Fruit fly (Drosophila melanogaster) Kc167 (cell line): ENCODE measurements around the gene unk.

Experiments
- Myc ChIP-seq: fragments of >200 bp; optimal IDR thresholded peaks from 2 replicates; lab custom pipeline; 2017; ENCODE audit warnings: missing external identifiers
- Sin3A ChIP-seq: fragments of >200 bp; optimal IDR thresholded peaks from 2 replicates; lab custom pipeline; 2018; ENCODE audit warnings: missing external identifiers
- h ChIP-seq: fragments of >200 bp; optimal IDR thresholded peaks from 3 replicates; lab custom pipeline; 2018; ENCODE audit warnings: missing external identifiers
- psq ChIP-seq: fragments of >200 bp; optimal IDR thresholded peaks from 2 replicates; lab custom pipeline; 2017; ENCODE audit warnings: missing external identifiers

DNA sequence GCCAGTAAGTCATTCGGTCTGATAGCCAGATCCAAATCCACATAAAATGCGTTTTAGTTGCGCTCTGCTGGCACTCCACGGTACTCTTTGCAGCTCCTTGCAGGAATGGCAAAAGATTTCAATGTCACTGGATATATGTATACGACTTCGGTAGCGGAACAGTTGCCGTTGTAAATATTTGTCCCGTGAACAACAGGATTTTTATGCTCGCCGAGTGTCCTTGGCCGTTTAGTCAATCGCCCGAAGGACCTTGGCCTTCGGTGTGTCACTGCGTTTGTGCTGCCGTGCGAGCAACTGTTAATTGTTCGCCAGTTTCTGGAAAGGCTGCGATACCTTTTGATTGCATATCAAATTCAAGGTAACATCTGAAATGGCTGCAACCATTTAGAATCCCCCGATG is 19.2 kb downstream of the unk start:
- TF ChIP-seq Myc (lab: Kevin White, UChicago) (no peak), psq (lab: Kevin White, UChicago) (no peak), Sin3A (no peak), h (lab: Kevin White, UChicago) (no peak)
